Worm (Caenorhabditis elegans): ENCODE data around the gene T26G10.5.

T26G10.5 gene

ce11 chrIII:9461894-9462784, 35.9 kb upstream of the T26G10.5 start:
- no peak for TF ChIP-seq klf-2 (GFP tag; conservative IDR thresholded peaks at IDR 0.05)
- no peak for TF ChIP-seq ztf-23 (GFP tag; IDR thresholded peaks at IDR 0.05)
- TF ChIP-seq tab-1 (GFP tag; IDR thresholded peaks at IDR 0.05): no peak
- no peak for TF ChIP-seq ztf-29 (GFP tag; IDR thresholded peaks at IDR 0.05)
- TF ChIP-seq T22C8.4 (GFP tag; IDR thresholded peaks at IDR 0.05): no peak
- TF ChIP-seq cog-1 (tag; optimal IDR thresholded peaks at IDR 0.05): no peak
- no peak for TF ChIP-seq flt-1 (GFP tag; IDR thresholded peaks at IDR 0.05)
- no peak for TF ChIP-seq ref-1 (GFP tag; conservative IDR thresholded peaks at IDR 0.05)
- no peak for TF ChIP-seq med-1 (GFP tag; optimal IDR thresholded peaks at IDR 0.05; ENCODE audit: insufficient read depth)

ce11 chrIII:9457192-9458103, 31.2 kb upstream of the T26G10.5 start:
- TF ChIP-seq cog-1 (tag; optimal IDR thresholded peaks at IDR 0.05) (no peak), klf-2 (GFP tag; conservative IDR thresholded peaks at IDR 0.05) (no peak), ztf-29 (GFP tag; IDR thresholded peaks at IDR 0.05) (no peak), T22C8.4 (GFP tag; IDR thresholded peaks at IDR 0.05) (0 out of 2 replicates have a peak, but pooled peaks have one; percentile 21)

- TF ChIP-seq T22C8.4 (GFP tag; IDR thresholded peaks at IDR 0.05) (peak; percentile 82), ref-1 (GFP tag; conservative IDR thresholded peaks at IDR 0.05) (no peak), ztf-29 (GFP tag; IDR thresholded peaks at IDR 0.05) (peak; percentile 69), flt-1 (GFP tag; IDR thresholded peaks at IDR 0.05) (0 out of 2 replicates have a peak, but pooled peaks have one; percentile 43), ztf-23 (GFP tag; IDR thresholded peaks at IDR 0.05) (no peak), tab-1 (GFP tag; IDR thresholded peaks at IDR 0.05) (no peak), klf-2 (GFP tag; conservative IDR thresholded peaks at IDR 0.05) (no peak), med-1 (GFP tag; optimal IDR thresholded peaks at IDR 0.05; ENCODE audit: insufficient read depth) (no peak), cog-1 (tag; optimal IDR thresholded peaks at IDR 0.05) (peak; percentile 34)
These were observed 29.9 kb upstream of the T26G10.5 start, which contains the start of the genes rheb-1 and spk-1 for ce11 chrIII:9455980-9456658. Gene rheb-1, minus strand, starts transcription at chrIII:9456030. Gene spk-1, plus strand, starts transcription at chrIII:9456608.

- no peak for TF ChIP-seq flt-1 (GFP tag; IDR thresholded peaks at IDR 0.05)
- no peak for TF ChIP-seq T22C8.4 (GFP tag; IDR thresholded peaks at IDR 0.05)
- TF ChIP-seq klf-2 (GFP tag; conservative IDR thresholded peaks at IDR 0.05): no peak
- TF ChIP-seq tab-1 (GFP tag; IDR thresholded peaks at IDR 0.05): no peak
- no peak for TF ChIP-seq med-1 (GFP tag; optimal IDR thresholded peaks at IDR 0.05; ENCODE audit: insufficient read depth)
- TF ChIP-seq cog-1 (tag; optimal IDR thresholded peaks at IDR 0.05): no peak
- no peak for TF ChIP-seq ref-1 (GFP tag; conservative IDR thresholded peaks at IDR 0.05)
- no peak for TF ChIP-seq ztf-29 (GFP tag; IDR thresholded peaks at IDR 0.05)
- TF ChIP-seq ztf-23 (GFP tag; IDR thresholded peaks at IDR 0.05): no peak
These were observed 28.5 kb upstream of the T26G10.5 start for ce11 chrIII:9454730-9455129.

- TF ChIP-seq tab-1 (GFP tag; IDR thresholded peaks at IDR 0.05): no peak
- TF ChIP-seq klf-2 (GFP tag; conservative IDR thresholded peaks at IDR 0.05): no peak
- TF ChIP-seq cog-1 (tag; optimal IDR thresholded peaks at IDR 0.05): no peak
- TF ChIP-seq med-1 (GFP tag; optimal IDR thresholded peaks at IDR 0.05; ENCODE audit: insufficient read depth): no peak
- TF ChIP-seq flt-1 (GFP tag; IDR thresholded peaks at IDR 0.05): no peak
- TF ChIP-seq ref-1 (GFP tag; conservative IDR thresholded peaks at IDR 0.05): no peak
- TF ChIP-seq ztf-23 (GFP tag; IDR thresholded peaks at IDR 0.05): no peak
- no peak for TF ChIP-seq ztf-29 (GFP tag; IDR thresholded peaks at IDR 0.05)
- no peak for TF ChIP-seq T22C8.4 (GFP tag; IDR thresholded peaks at IDR 0.05)
These were observed 27.8 kb upstream of the T26G10.5 start, which contains the start of gene F54C8.7 for ce11 chrIII:9453962-9454361. Gene F54C8.7, minus strand, starts transcription at chrIII:9454062.

- no peak for TF ChIP-seq tab-1 (GFP tag; IDR thresholded peaks at IDR 0.05)
- TF ChIP-seq ztf-29 (GFP tag; IDR thresholded peaks at IDR 0.05): no peak
- no peak for TF ChIP-seq med-1 (GFP tag; optimal IDR thresholded peaks at IDR 0.05; ENCODE audit: insufficient read depth)
These were observed 24.7 kb upstream of the T26G10.5 start for ce11 chrIII:9450933-9451332.

ce11 chrIII:9449831-9450230, 23.6 kb upstream of the T26G10.5 start, which contains the start of gene F54C8.6:
Gene F54C8.6, minus strand, starts transcription at chrIII:9449931.
- TF ChIP-seq T22C8.4 (GFP tag; IDR thresholded peaks at IDR 0.05) (no peak), ztf-29 (GFP tag; IDR thresholded peaks at IDR 0.05) (no peak), tab-1 (GFP tag; IDR thresholded peaks at IDR 0.05) (no peak), ref-1 (GFP tag; conservative IDR thresholded peaks at IDR 0.05) (no peak), klf-2 (GFP tag; conservative IDR thresholded peaks at IDR 0.05) (no peak)

ce11 chrIII:9447634-9448033, 21.4 kb upstream of the T26G10.5 start:
- peak; percentile 75; the same call in 1 of the 2 replicates for TF ChIP-seq flt-1 (GFP tag; IDR thresholded peaks at IDR 0.05)

- TF ChIP-seq flt-1 (GFP tag; IDR thresholded peaks at IDR 0.05): 0 out of 2 replicates have a peak, but pooled peaks have one; percentile 15
These were observed 19.5 kb upstream of the T26G10.5 start for ce11 chrIII:9445699-9446098.

Measured in whole organism, midembryonic.